Fruit fly (Drosophila melanogaster): ENCODE results near the gene CG6149.

- TF ChIP-seq CG12605 (GFP tag; IDR thresholded peaks at IDR 0.05), result no peak
- TF ChIP-seq CG8301 (tag; optimal IDR thresholded peaks at IDR 0.05), result no peak
- no peak for TF ChIP-seq CG13204 (GFP tag; optimal IDR thresholded peaks at IDR 0.05)
- no peak for TF ChIP-seq CG32121 (GFP tag; IDR thresholded peaks at IDR 0.05)
- no peak for TF ChIP-seq Snoo (tag; optimal IDR thresholded peaks at IDR 0.05)
- no peak for TF ChIP-seq CG34367 (tag; optimal IDR thresholded peaks at IDR 0.05)
- TF ChIP-seq CG9948 (tag; optimal IDR thresholded peaks at IDR 0.05), result no peak
- no peak for TF ChIP-seq rn (GFP tag; IDR thresholded peaks at IDR 0.05)
- TF ChIP-seq CG4496 (GFP tag; IDR thresholded peaks at IDR 0.05), result no peak
- no peak for TF ChIP-seq Ets98B (GFP tag; IDR thresholded peaks at IDR 0.05)
These were observed 38.1 kb downstream of the CG6149 start, which contains the start of gene CG44362 for dm6 chr3L:11397093-11397592.

Data from whole organism, pupa.